Worm (Caenorhabditis elegans) whole organism, dauer: ENCODE data around the gene zgpa-1.

ENCODE experiments used
- unc-62 ChIP-seq: sonication (generic microtip); optimal IDR thresholded peaks from 2 replicates; lab custom pipeline; 2017; ENCODE audit warnings: missing biosample characterization, missing genetic modification reagents, missing genetic modification characterization

zgpa-1 gene

DNA sequence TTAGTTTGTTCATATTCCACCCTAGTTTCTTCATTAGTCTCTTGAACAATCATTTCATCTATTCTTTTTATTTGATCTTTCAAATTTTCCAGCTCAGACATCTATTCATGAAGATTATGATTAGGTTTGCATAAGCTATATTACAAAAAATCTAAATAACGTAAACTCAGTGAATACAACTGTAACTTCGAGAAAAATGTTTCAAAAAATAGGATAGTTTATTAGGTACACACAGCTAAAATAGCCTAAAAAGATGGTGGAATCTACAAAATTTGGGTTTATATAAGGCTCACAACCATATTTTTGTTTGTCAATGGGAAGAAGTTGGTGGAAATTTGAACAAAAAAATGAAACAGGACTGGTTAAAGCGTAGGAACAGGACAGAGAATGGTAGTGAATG, at the start of gene zgpa-1:
TSS of gene zgpa-1 (minus strand) at position 101 of the 400 bp plus-strand sequence.
- no peak for TF ChIP-seq unc-62 (GFP tag; lab: Kevin White, UChicago)

DNA sequence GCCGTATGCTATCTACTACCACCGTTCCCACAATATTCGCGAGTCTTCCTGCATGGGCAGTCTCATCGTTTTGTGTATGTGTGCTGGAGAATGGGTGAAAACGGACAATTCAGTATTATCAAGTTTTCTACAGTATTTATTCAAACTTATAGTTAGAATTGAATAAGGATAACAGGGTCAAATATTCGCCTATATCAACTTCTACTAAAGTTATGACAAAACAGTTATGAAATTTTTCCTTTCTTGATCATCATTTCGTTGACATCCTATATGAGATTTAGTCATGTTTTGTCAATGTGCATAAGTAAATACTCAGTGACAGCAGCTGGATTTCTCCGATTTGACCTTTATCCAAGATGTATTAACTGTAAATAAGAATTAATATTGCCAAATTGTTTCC, 38.7 kb upstream of the zgpa-1 start:
- no peak for TF ChIP-seq unc-62 (GFP tag; lab: Kevin White, UChicago)

DNA sequence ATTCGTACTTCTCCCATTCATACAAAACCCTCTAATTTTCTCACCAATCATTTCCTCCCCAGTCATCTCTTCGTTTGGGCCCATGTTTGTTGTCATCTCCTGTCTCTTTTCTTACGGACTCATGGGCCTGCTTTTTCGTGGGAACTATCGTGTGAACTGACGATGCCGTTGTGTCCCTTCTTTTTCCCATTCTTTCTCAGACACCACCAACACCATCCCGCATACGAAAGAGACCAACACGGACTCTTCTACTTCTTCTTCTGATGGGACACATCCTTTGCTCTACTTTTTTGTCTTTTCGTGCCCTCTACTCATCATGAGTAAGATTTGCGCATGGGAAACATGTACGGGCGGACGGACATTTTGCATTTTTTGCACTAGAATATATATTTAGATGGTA, 37.7 kb upstream of the zgpa-1 start:
- TF ChIP-seq unc-62 (GFP tag; lab: Kevin White, UChicago), result no peak

DNA sequence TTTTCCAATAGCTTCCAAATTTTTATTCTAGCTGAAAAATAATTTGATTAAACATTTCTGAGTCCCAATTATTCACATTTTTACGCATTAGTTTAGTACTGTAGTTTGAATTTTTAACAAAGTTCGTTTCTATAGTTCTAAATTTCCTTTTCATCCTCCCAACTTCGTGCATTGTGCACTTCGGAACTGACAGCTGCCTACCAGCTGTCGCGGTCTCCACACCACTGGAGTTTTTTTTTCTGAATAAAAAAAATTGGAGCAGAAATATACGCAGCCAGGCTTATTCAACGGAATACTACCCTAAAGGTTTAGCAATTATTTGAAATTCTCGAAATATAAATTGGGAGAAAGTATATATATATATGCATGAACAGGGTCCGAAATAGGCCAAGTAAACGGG, 36.6 kb upstream of the zgpa-1 start:
- TF ChIP-seq unc-62 (GFP tag; lab: Kevin White, UChicago), result no peak

DNA sequence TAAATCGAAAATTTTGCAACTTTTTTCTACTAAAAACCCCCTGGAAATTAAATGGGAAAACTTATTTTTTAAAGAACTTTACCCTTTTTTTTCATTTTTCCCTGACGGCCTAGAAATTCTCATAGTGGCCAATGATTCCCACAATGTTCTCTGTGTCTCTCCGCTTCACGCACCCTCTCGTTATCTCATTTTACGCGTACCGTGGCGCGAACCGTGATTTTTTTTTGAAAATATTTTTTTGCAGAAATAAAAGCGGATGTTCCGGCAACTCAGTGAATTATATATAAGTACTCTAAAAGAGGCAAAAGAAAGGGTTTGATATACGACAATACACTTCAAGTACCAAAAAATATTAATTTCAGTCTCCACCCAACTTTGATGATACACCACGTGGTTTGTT, 33.8 kb upstream of the zgpa-1 start, which contains the start of gene C06A6.2:
TSS of gene C06A6.2 (plus strand) at position 237 of the 400 bp plus-strand sequence.
- no peak for TF ChIP-seq unc-62 (GFP tag; lab: Kevin White, UChicago)

DNA sequence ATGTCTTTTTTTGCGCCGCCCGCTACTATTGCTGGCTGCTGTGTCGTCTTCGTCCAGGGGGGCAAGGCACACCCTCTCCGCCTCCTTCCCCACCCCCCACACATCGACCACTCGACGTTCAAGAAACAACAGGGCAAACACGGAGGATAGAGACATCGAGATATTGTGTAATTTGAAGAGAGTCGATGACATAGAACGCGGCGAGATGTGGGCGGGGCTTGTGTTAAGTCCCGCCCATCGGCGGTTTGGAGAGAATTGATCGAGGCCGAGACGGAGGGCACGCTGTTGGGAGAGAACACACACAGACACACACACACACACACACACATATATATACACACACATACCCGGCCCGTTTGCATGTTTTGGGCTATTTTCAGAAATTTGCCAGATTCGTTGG, 33.0 kb upstream of the zgpa-1 start:
- TF ChIP-seq unc-62 (GFP tag; lab: Kevin White, UChicago), result no peak

DNA sequence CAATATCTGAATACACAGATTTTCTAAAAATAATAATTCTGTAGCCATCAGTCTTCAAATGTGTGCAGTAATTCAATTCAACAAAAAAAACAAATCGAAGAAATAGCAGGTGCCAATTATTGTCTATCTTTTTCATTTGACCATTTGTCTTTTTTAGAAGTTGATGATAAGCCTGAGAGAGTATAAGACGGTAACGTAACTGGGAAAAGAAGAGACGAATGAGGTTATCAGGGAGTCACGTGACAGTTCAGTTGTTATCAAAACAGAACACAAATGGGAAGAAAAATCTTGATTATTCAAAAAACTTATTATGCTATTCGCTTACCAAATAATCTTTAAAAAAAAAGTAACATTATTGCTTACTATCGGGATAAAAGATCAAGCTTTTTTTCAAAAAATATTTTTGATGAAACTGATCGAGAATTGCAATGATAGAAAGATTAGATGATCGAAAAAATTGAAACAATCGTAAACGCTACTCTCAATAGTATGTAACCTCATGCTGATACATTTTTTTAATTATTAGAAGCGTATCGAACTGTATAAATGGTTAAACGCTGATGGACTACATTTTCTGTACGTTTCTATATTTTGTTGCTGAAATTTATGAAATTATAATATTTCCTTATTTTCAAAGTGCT, 31.8 kb upstream of the zgpa-1 start:
- no peak for TF ChIP-seq unc-62 (GFP tag; lab: Kevin White, UChicago)

DNA sequence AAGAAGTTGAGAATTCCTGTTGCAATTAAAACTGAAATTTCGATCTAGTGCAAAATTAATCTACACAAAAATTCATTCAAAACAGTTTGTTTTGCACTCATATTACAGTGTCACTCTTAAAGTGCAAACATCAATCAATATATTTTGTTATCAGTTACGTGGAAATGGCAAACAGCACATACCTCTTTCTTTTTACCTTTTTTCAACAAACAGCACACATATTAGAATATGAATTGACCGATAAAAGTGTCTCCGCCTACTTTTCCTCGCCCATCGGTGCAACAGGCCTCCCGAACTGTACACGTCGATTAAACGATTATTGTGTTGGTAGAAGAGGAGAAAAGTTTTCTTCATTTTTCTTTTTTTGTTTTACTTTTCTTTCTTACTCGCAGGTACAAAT, 28.6 kb upstream of the zgpa-1 start:
- no peak for TF ChIP-seq unc-62 (GFP tag; lab: Kevin White, UChicago)

DNA sequence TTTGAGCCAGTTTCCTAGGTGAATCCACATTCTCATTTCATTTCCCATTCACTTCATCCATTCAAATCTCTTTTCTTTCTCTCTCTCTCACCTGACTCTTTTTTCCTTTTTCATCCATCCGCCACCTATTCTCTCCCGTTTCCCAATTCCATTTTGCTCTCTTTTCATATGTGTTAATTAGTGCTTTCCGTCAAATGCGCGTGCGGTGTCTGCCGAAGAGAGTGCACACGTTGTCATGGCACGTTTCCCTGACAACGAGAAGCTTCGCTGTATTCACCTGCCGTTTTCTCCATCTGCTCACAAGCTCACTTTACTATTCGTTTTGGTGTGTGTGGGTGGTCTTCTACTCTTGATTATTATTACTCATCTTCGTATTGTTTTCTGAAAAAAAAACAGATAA, 27.3 kb upstream of the zgpa-1 start:
- TF ChIP-seq unc-62 (GFP tag; lab: Kevin White, UChicago), result no peak

DNA sequence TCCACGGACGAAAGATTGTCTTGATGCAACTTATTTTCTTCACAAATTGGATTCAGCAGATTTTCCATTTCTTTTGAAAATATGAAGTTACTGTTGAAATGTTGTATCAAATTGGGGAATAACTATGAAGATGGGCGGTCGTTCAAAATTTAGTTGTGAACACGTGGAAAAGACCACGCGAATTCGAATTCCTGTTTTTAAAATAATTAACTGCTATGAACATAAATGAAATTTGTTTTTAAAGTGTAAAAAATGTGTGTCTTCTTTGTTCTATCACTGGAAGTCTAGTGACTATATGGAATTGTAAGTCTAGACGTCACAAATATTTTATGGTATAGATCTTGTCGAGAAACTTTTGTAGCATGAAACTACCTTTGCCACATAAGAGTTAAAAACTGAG, 25.8 kb upstream of the zgpa-1 start, which contains the start of gene C06A6.7:
TSS of gene C06A6.7 (minus strand) at position 101 of the 400 bp plus-strand sequence.
- no peak for TF ChIP-seq unc-62 (GFP tag; lab: Kevin White, UChicago)

DNA sequence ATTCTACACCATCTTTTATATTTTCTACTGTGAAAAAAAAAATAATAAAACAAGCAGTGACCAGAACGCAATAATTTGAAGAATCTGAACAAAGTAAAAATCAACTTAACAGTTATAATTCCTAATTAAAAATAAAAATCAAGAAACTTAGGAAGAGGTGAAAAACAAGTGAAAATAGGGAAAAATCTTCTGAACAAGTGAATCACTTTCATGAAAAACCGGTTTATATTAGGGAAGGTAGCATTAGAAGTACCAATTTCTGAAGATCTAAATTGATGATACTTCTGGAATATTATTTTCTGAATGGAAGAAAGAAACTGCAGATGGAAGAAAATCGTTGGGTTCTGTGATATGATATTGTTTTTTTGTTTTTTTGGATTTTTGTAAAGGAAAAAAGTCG, 23.9 kb upstream of the zgpa-1 start:
- TF ChIP-seq unc-62 (GFP tag; lab: Kevin White, UChicago), result no peak

DNA sequence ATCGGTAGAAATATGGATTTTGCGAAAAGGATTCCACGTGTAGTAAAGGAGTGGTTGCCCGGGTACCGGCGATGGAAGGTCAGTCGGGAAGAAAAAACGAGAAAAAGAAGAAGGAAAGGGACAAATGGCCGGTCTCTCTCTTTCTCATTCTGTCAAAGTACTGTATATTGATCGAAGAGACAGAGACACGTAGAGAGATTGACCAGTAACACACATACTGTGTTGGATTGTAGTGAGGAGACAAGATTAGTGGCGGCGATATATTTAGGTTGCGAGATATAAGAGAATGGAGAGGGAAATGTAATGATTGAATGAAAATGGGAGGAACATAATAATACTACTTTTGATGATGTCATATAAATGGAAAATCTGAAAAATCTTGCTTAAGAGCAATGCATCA, 23.4 kb upstream of the zgpa-1 start:
- no peak for TF ChIP-seq unc-62 (GFP tag; lab: Kevin White, UChicago)

DNA sequence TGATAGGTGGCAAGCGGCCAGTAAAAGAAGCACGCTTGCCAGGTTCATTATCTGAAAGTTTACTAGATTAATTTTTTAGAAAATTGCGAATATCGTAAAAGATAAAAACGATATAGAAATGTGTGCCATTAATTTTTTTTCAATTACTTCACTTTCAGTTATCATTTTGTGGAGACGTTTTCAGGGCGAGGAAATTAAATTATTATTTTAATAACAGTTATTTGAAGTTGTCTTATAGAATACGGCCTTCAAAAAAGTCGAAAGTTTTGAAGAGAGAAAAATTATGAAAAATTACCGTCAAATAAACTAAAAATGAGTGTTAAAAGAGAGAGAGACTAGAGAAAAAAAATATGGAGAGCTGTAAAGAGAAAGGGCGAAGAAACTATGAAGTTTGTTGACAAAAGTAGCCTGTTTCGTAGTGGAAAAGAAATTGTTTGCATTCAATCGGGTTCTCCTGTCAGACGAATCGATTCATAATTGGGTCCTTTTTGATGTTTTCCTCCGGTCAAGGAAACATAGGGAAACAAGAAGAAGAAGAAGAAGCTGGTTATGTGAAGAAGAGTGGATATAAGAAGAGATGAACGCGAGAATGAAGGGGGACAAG, 22.1 kb upstream of the zgpa-1 start, which contains the start of gene erp-44.2:
TSS of gene erp-44.2 (minus strand) at position 51 of the 604 bp plus-strand sequence.
- TF ChIP-seq unc-62 (GFP tag; lab: Kevin White, UChicago), result no peak

DNA sequence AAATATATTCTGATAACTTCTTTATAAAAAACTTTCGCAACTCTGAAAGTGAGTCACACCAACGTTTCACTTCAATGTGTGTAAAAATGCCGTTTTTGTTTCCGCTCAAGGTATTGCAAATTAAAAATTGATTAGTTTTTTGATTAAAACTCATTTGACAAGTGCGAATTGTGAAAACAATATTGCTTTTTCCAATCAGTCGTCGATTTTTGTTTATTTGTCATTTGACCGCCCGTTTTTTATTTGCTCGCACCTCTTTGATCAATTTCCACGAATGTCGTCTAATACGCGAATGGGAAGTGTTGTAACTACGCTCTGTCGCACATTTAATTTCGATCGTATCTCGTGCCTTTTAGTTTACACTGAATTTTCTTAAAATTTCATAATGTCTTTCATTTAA, 17.5 kb upstream of the zgpa-1 start, which contains the start of gene mvb-12:
TSS of gene mvb-12 (plus strand) at position 375 of the 400 bp plus-strand sequence.
- TF ChIP-seq unc-62 (GFP tag; lab: Kevin White, UChicago), result no peak

DNA sequence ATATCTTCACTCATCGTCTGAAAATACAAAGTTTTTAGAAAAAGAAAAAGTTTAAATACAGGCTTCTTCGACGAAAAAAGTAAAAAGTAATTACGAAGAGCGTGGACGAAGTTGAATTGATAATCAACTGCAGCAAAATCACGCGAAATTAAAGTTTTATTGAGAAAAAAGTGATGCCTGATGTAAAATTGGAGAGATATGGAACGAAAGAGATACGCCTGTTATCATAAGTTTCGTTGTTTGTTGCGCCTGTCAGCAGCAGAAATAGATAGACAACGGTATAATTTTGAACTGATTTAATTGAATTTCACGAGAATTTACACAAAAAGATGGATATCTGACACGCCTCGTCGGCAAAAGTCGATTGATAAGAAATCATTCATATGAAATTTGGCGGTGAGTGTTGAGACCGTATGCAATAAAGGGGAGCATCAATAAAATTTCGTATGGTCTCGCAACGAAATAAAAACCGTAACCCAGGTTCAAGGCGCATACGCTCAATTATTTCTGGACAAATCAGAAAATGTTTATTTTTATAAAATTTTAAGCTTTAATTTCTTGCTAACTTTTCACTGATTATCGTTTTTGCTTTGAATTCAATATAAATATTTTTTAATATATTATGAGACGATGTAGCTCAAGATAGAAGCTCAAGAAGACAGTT, 16.8 kb upstream of the zgpa-1 start, which contains the start of gene C06A6.4:
TSS of gene C06A6.4 (minus strand) at position 24 of the 664 bp plus-strand sequence.
- TF ChIP-seq unc-62 (GFP tag; lab: Kevin White, UChicago), result no peak

DNA sequence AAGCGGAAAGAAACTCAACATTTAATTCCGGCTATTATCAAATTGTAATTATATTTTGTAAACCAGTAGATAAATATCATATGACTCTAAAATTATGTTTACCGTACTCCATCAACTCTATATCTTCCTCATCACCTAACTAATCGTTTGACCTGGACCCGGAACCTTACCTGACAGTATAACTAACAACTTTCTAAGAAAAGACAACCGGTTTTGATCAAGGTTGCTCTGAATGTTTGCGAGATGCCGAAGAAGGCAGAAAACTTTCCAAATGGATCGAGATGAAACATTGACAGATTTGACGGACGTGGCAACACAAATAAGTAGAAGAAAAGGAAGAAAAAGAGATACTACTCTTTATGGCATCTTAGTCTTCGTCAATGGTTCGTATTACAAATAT, 12.0 kb upstream of the zgpa-1 start:
- TF ChIP-seq unc-62 (GFP tag; lab: Kevin White, UChicago), result no peak
